Fruit fly (Drosophila melanogaster) whole organism, embryonic: Measurements from ENCODE around the gene Tsen2.

Source experiments
- BtbVII ChIP-seq: fragments of 200-800 bp; sonication (Bioruptor generic); optimal IDR thresholded peaks from 3 replicates; lab custom pipeline; 2017; ENCODE audit warnings: missing biosample characterization, mild to moderate bottlenecking, missing genetic modification characterization
- CG10431 ChIP-seq: fragments of 200-800 bp; sonication (Bioruptor generic); optimal IDR thresholded peaks from 3 replicates; lab custom pipeline; 2018; ENCODE audit warnings: missing biosample characterization, mild to moderate bottlenecking, missing genetic modification characterization
- CG13296 ChIP-seq: fragments of 200-800 bp; sonication (Bioruptor generic); optimal IDR thresholded peaks from 3 replicates; lab custom pipeline; 2018; ENCODE audit warnings: missing biosample characterization, mild to moderate bottlenecking, missing genetic modification characterization
- CG13424 ChIP-seq: fragments of 200-800 bp; sonication (Bioruptor generic); optimal IDR thresholded peaks from 2 replicates; lab custom pipeline; 2019; ENCODE audit warnings: missing biosample characterization, mild to moderate bottlenecking, missing genetic modification characterization, moderate library complexity
- CG13894 ChIP-seq: fragments of 200-800 bp; sonication (Bioruptor generic); optimal IDR thresholded peaks from 3 replicates; lab custom pipeline; 2018; ENCODE audit warnings: missing biosample characterization, mild to moderate bottlenecking, missing genetic modification characterization, moderate library complexity
- CG14860 ChIP-seq: fragments of 200-800 bp; sonication (Bioruptor generic); IDR thresholded peaks from 3 replicates; pipeline ENCODE4 v1.3.6; 2022; ENCODE audit warnings: missing biosample characterization, missing genetic modification characterization; ENCODE audit not compliant: partially characterized antibody
- CG14965 ChIP-seq: fragments of 200-800 bp; sonication (Bioruptor generic); optimal IDR thresholded peaks from 2 replicates; lab custom pipeline; 2016; ENCODE audit warnings: missing biosample characterization, missing genetic modification characterization, borderline replicate concordance
- CG17361 ChIP-seq: fragments of 200-800 bp; sonication (Bioruptor generic); IDR thresholded peaks from 3 replicates; pipeline ENCODE4 v1.3.6; 2022; ENCODE audit warnings: missing biosample characterization, missing genetic modification characterization
- CG17829 ChIP-seq: fragments of 200-800 bp; optimal IDR thresholded peaks from 2 replicates; lab custom pipeline; 2019; ENCODE audit warnings: missing biosample characterization, mild to moderate bottlenecking, missing genetic modification characterization, moderate library complexity
- CG1792 ChIP-seq: fragments of 200-800 bp; sonication (Bioruptor generic); optimal IDR thresholded peaks from 2 replicates; lab custom pipeline; 2016; ENCODE audit warnings: missing biosample characterization, missing genetic modification characterization
- CG2120 ChIP-seq: fragments of 200-800 bp; sonication (Bioruptor generic); optimal IDR thresholded peaks from 3 replicates; lab custom pipeline; 2016; ENCODE audit warnings: missing biosample characterization, missing genetic modification characterization
- CG33213 ChIP-seq: fragments of 200-800 bp; sonication (Bioruptor generic); optimal IDR thresholded peaks from 3 replicates; lab custom pipeline; 2016; ENCODE audit warnings: missing biosample characterization, missing genetic modification characterization
- CG33557 ChIP-seq: fragments of 200-800 bp; sonication (Bioruptor generic); optimal IDR thresholded peaks from 2 replicates; lab custom pipeline; 2019; ENCODE audit warnings: missing biosample characterization, mild to moderate bottlenecking, missing genetic modification characterization, moderate library complexity
- CG6683 ChIP-seq: fragments of 200-800 bp; sonication (Bioruptor generic); optimal IDR thresholded peaks from 2 replicates; lab custom pipeline; 2017; ENCODE audit warnings: missing biosample characterization, mild to moderate bottlenecking, missing genetic modification characterization, missing genetic modification reagents
- CG7987 ChIP-seq: fragments of 200-800 bp; sonication (Bioruptor generic); optimal IDR thresholded peaks from 2 replicates; lab custom pipeline; 2018; ENCODE audit warnings: missing biosample characterization, mild to moderate bottlenecking, missing genetic modification characterization, moderate library complexity
- CG8290 ChIP-seq, 3 experiments: fragments of 200-800 bp; sonication (Bioruptor generic); optimal IDR thresholded peaks; 2 replicates each; lab custom pipeline; 2016 to 2019; ENCODE audit warnings: missing biosample characterization in 3 of 3, missing genetic modification characterization in 3 of 3, mild to moderate bottlenecking in 2 of 3, moderate library complexity in 1 of 3
- CG8924 ChIP-seq: fragments of 200-800 bp; optimal IDR thresholded peaks from 3 replicates; lab custom pipeline; 2019; ENCODE audit warnings: missing biosample characterization, mild to moderate bottlenecking, missing genetic modification characterization, moderate library complexity
- CG8944 ChIP-seq: fragments of 200-800 bp; sonication (Bioruptor generic); optimal IDR thresholded peaks from 3 replicates; lab custom pipeline; 2016; ENCODE audit warnings: missing biosample characterization, missing genetic modification characterization
- CTCF ChIP-seq: fragments of 200-800 bp; sonication (Bioruptor generic); optimal IDR thresholded peaks from 2 replicates; lab custom pipeline; 2017; ENCODE audit warnings: missing biosample characterization, mild to moderate bottlenecking, missing genetic modification characterization, moderate library complexity
- D ChIP-seq, 2 experiments: fragments of 200-800 bp in 1 of 2; fragments of >200 bp in 1 of 2; sonication (Bioruptor generic) in 1 of 2; optimal IDR thresholded peaks; 2 replicates in 1 of 2; 3 replicates in 1 of 2; lab custom pipeline; 2017; ENCODE audit warnings: mild to moderate bottlenecking in 1 of 2, missing biosample characterization in 1 of 2, missing genetic modification characterization in 1 of 2, missing genetic modification reagents in 1 of 2
- H15 ChIP-seq: fragments of 200-800 bp; sonication (Bioruptor generic); IDR thresholded peaks from 3 replicates; pipeline ENCODE4 v1.3.6; 2022; ENCODE audit warnings: missing biosample characterization, missing genetic modification characterization
- HmgZ ChIP-seq: fragments of 200-800 bp; sonication (Bioruptor generic); optimal IDR thresholded peaks from 2 replicates; lab custom pipeline; 2018; ENCODE audit warnings: missing biosample characterization, mild to moderate bottlenecking, missing genetic modification characterization
- Hr3 ChIP-seq: fragments of 200-800 bp; sonication (Bioruptor generic); optimal IDR thresholded peaks from 3 replicates; lab custom pipeline; 2016; ENCODE audit warnings: missing biosample characterization, missing genetic modification characterization
- Hsf ChIP-seq: fragments of 200-800 bp; sonication (Bioruptor generic); optimal IDR thresholded peaks from 3 replicates; lab custom pipeline; 2016; ENCODE audit warnings: missing biosample characterization, missing genetic modification characterization
- MBD-R2 ChIP-seq: fragments of 200-800 bp; sonication (Bioruptor generic); IDR thresholded peaks from 2 replicates; pipeline ENCODE4 v1.3.6; 2022; ENCODE audit warnings: missing biosample characterization, missing genetic modification characterization
- MESR4 ChIP-seq: fragments of 200-800 bp; sonication (Bioruptor generic); optimal IDR thresholded peaks from 2 replicates; lab custom pipeline; 2018; ENCODE audit warnings: missing biosample characterization, mild to moderate bottlenecking, missing genetic modification characterization, moderate library complexity
- Max ChIP-seq: fragments of 200-800 bp; sonication (Bioruptor generic); optimal IDR thresholded peaks from 2 replicates; lab custom pipeline; 2016; ENCODE audit warnings: missing biosample characterization, mild to moderate bottlenecking, missing genetic modification characterization
- Neu2 ChIP-seq: fragments of 200-800 bp; sonication (Bioruptor generic); optimal IDR thresholded peaks from 3 replicates; lab custom pipeline; 2016; ENCODE audit warnings: missing biosample characterization, missing genetic modification characterization, borderline replicate concordance
- Stat92E ChIP-seq, 3 experiments: fragments of >200 bp in 2 of 3; fragments of 200-800 bp in 1 of 3; sonication (Bioruptor generic) in 1 of 3; optimal IDR thresholded peaks; 2 replicates each; lab custom pipeline; 2017 to 2019; ENCODE audit warnings: missing biosample characterization in 3 of 3, missing genetic modification characterization in 3 of 3, mild to moderate bottlenecking in 1 of 3, moderate library complexity in 1 of 3
- ara ChIP-seq: fragments of 200-800 bp; sonication (Bioruptor generic); IDR thresholded peaks from 2 replicates; pipeline ENCODE4 v1.3.6; 2022; ENCODE audit warnings: missing biosample characterization, missing genetic modification characterization
- chinmo ChIP-seq: fragments of 200-800 bp; sonication (Bioruptor generic); IDR thresholded peaks from 4 replicates; pipeline ENCODE4 v1.3.6; 2022; ENCODE audit warnings: missing biosample characterization, missing genetic modification characterization; ENCODE audit not compliant: partially characterized antibody
- en ChIP-seq: fragments of 200-800 bp; sonication (Bioruptor generic); optimal IDR thresholded peaks from 2 replicates; lab custom pipeline; 2016; ENCODE audit warnings: missing biosample characterization, missing genetic modification characterization
- gcm ChIP-seq: fragments of 200-800 bp; sonication (Bioruptor generic); optimal IDR thresholded peaks from 2 replicates; lab custom pipeline; 2019; ENCODE audit warnings: missing biosample characterization, mild to moderate bottlenecking, missing genetic modification characterization, moderate library complexity
- hbn ChIP-seq: fragments of 200-800 bp; sonication (Bioruptor generic); IDR thresholded peaks from 2 replicates; pipeline ENCODE4 v1.3.6; 2022; ENCODE audit warnings: missing biosample characterization, missing genetic modification characterization; ENCODE audit not compliant: partially characterized antibody
- hth ChIP-seq: fragments of >200 bp; optimal IDR thresholded peaks from 2 replicates; lab custom pipeline; 2017; ENCODE audit warnings: inconsistent platforms
- ken ChIP-seq: fragments of 200-800 bp; sonication (Bioruptor generic); IDR thresholded peaks from 3 replicates; pipeline ENCODE4 v1.3.6; 2022; ENCODE audit warnings: missing biosample characterization, missing genetic modification characterization
- lab ChIP-seq: fragments of 200-800 bp; sonication (Bioruptor generic); optimal IDR thresholded peaks from 3 replicates; lab custom pipeline; 2017; ENCODE audit warnings: missing biosample characterization, missing genetic modification characterization, mild to moderate bottlenecking, moderate library complexity, missing genetic modification reagents
- lilli ChIP-seq: fragments of 200-800 bp; sonication (Bioruptor generic); optimal IDR thresholded peaks from 3 replicates; lab custom pipeline; 2016; ENCODE audit warnings: missing biosample characterization, missing genetic modification characterization
- lola ChIP-seq, 3 experiments: fragments of >200 bp in 2 of 3; fragments of 200-800 bp in 1 of 3; sonication (Bioruptor generic) in 1 of 3; optimal IDR thresholded peaks; 2 replicates each; lab custom pipeline; 2017 to 2019; ENCODE audit warnings: missing biosample characterization in 3 of 3, missing genetic modification characterization in 3 of 3, mild to moderate bottlenecking in 1 of 3, moderate library complexity in 1 of 3
- nmo ChIP-seq: fragments of 200-800 bp; sonication (Bioruptor generic); optimal IDR thresholded peaks from 2 replicates; lab custom pipeline; 2018; ENCODE audit warnings: missing biosample characterization, mild to moderate bottlenecking, missing genetic modification characterization, moderate library complexity
- onecut ChIP-seq: fragments of 200-800 bp; sonication (Bioruptor generic); IDR thresholded peaks from 2 replicates; pipeline ENCODE4 v1.3.6; 2022; ENCODE audit warnings: missing biosample characterization, missing genetic modification characterization
- p53 ChIP-seq: fragments of 200-800 bp; sonication (Bioruptor generic); optimal IDR thresholded peaks from 2 replicates; lab custom pipeline; 2016; ENCODE audit warnings: missing biosample characterization, missing genetic modification characterization
- salm ChIP-seq: fragments of 200-800 bp; sonication (Bioruptor generic); optimal IDR thresholded peaks from 2 replicates; lab custom pipeline; 2018; ENCODE audit warnings: missing biosample characterization, mild to moderate bottlenecking, missing genetic modification characterization
- sc ChIP-seq, 3 experiments: fragments of >200 bp in 2 of 3; fragments of 200-800 bp in 1 of 3; sonication (Bioruptor generic) in 1 of 3; optimal IDR thresholded peaks; 2 replicates in 2 of 3; 3 replicates in 1 of 3; lab custom pipeline; 2017; ENCODE audit warnings: mild to moderate bottlenecking in 1 of 3, missing biosample characterization in 1 of 3, missing genetic modification characterization in 1 of 3, missing genetic modification reagents in 1 of 3
- slbo ChIP-seq: fragments of 200-800 bp; sonication (Bioruptor generic); IDR thresholded peaks from 2 replicates; pipeline ENCODE4 v1.3.6; 2022; ENCODE audit warnings: missing biosample characterization, missing genetic modification characterization
- ttk ChIP-seq: fragments of 200-800 bp; sonication (Bioruptor generic); IDR thresholded peaks from 2 replicates; pipeline ENCODE4 v2.1.2; 2022; ENCODE audit warnings: missing biosample characterization, missing genetic modification characterization

Gene Tsen2

DNA sequence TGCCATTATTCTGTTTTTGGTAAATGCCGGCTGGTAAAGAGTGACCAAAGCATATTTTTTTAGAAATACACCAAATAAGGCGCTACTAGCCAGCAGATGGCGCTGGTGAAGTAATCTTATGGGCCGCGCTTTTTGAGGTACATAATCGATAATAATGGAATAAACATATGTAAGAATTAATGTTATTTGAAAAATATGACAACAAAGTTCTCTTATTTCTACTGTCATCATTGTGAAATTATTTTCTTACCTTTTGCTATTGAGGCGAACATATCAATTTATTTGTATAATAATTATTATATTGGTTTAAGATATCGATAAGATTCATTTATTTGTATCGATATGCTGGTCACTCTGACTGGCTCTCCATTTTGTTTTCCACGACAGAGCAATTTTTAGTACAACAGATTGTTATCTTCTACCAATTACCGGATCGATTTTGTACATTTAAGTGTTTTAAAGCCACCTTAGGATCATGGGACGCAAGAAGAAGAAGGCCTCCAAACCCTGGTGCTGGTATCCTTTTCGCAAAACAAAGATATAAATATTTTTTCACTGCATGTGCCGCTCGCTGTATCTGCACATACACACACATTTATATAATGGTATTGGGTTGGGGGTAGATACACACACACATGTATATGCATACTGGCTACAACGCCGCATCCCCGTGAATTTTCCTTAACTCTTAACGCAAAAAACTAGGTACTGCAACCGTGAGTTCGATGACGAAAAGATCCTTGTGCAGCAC is 13.7 kb downstream of the Tsen2 start, which contains the start of the genes LSm7 and BuGZ (continued):
- TF ChIP-seq Max (peak; percentile 48), salm (tag; lab: Kevin White, UChicago) (peak; percentile 3), CG6683 (no peak), sc (optimal IDR thresholded peaks at IDR 0.05; lab: Kevin White, UChicago) (no peak), sc (GFP tag; optimal IDR thresholded peaks at IDR 0.05; lab: Kevin White, UChicago) (no peak), lilli (GFP tag; lab: Kevin White, UChicago) (peak; percentile 8), CG14965 (GFP tag; lab: Kevin White, UChicago) (peak; percentile 98), CG8944 (GFP tag; lab: Kevin White, UChicago) (peak; percentile 8), CG13894 (tag; lab: Kevin White, UChicago) (no peak), CTCF (GFP tag; lab: Kevin White, UChicago) (peak; percentile 97), Stat92E (GFP tag; optimal IDR thresholded peaks at IDR 0.05; lab: Kevin White, UChicago) (peak in 1 of 3 experiments; percentile 21), CG13296 (GFP tag; lab: Kevin White, UChicago) (peak; percentile 35), Hr3 (GFP tag; lab: Kevin White, UChicago) (no peak), MBD-R2 (GFP tag; lab: Robert Waterston, UW) (peak; percentile 74), CG7987 (GFP tag; lab: Kevin White, UChicago) (peak; percentile 38), HmgZ (tag; lab: Kevin White, UChicago) (no peak), CG8924 (tag; lab: Kevin White, UChicago) (peak; percentile 63), MESR4 (GFP tag; lab: Kevin White, UChicago) (peak; percentile 98), CG17829 (tag; lab: Kevin White, UChicago) (peak; percentile 60), gcm (GFP tag; lab: Kevin White, UChicago) (peak; percentile 31), slbo (GFP tag; lab: Robert Waterston, UW) (peak; percentile 24; the same call in 1 of the 2 replicates), CG2120 (GFP tag; lab: Kevin White, UChicago) (no peak), hbn (GFP tag; lab: Robert Waterston, UW) (peak; percentile 55; the same call in 1 of the 2 replicates), BtbVII (peak; percentile 8), ken (GFP tag; lab: Robert Waterston, UW) (no peak), CG33213 (GFP tag; lab: Kevin White, UChicago) (peak; percentile 58), lab (GFP tag; lab: Kevin White, UChicago) (no peak), nmo (GFP tag; lab: Kevin White, UChicago) (peak; percentile 70), CG8290 (GFP tag; optimal IDR thresholded peaks at IDR 0.05; lab: Kevin White, UChicago) (peak; percentile 29), CG8290 (tag; optimal IDR thresholded peaks at IDR 0.05; lab: Kevin White, UChicago) (no peak), en (GFP tag; lab: Kevin White, UChicago) (no peak), p53 (GFP tag; lab: Kevin White, UChicago) (no peak), onecut (GFP tag; lab: Robert Waterston, UW) (peak; percentile 70; the same call in 1 of the 2 replicates), CG1792 (GFP tag; lab: Kevin White, UChicago) (no peak), chinmo (GFP tag; lab: Robert Waterston, UW) (0 out of 4 replicates have a peak, but pooled peaks have one; percentile 38), lola (GFP tag; optimal IDR thresholded peaks at IDR 0.05; lab: Kevin White, UChicago) (peak in 1 of 3 experiments; percentile 33), CG17361 (GFP tag; lab: Robert Waterston, UW) (no peak; the same call in 1 of the 3 replicates), H15 (GFP tag; lab: Robert Waterston, UW) (0 out of 3 replicates have a peak, but pooled peaks have one; percentile 12), Neu2 (GFP tag; lab: Kevin White, UChicago) (no peak), ara (GFP tag; lab: Robert Waterston, UW) (no peak), ttk (GFP tag; lab: Robert Waterston, UW) (no peak), CG14860 (GFP tag; lab: Robert Waterston, UW) (peak; percentile 45; the same call in 2 of the 3 replicates), hth (lab: Kevin White, UChicago) (no peak), CG33557 (GFP tag; lab: Kevin White, UChicago) (peak; percentile 42), Hsf (GFP tag; lab: Kevin White, UChicago) (peak; percentile 38), D (optimal IDR thresholded peaks at IDR 0.05; lab: Kevin White, UChicago) (no peak), D (GFP tag; optimal IDR thresholded peaks at IDR 0.05; lab: Kevin White, UChicago) (peak; percentile 29), CG10431 (peak; percentile 59), CG13424 (tag; lab: Kevin White, UChicago) (peak; percentile 57)
- TF ChIP-seq, all 482 proteins: peak for 144
